Worm (Caenorhabditis elegans) whole organism, midembryonic: ENCODE measurements around the gene Y62E10A.24.

Experiments used
- T22C8.4 ChIP-seq: fragments of 200-800 bp; sonication (Bioruptor generic); IDR thresholded peaks from 2 replicates; pipeline ENCODE4 v1.3.6; 2022; ENCODE audit warnings: missing genetic modification characterization, missing compliant biosample characterization
- cog-1 ChIP-seq: sonication (generic microtip); optimal IDR thresholded peaks from 2 replicates; lab custom pipeline; 2016; ENCODE audit warnings: missing genetic modification characterization, missing compliant biosample characterization
- flt-1 ChIP-seq: fragments of 200-800 bp; sonication (Bioruptor generic); IDR thresholded peaks from 2 replicates; pipeline ENCODE4 v1.3.6; 2022; ENCODE audit warnings: missing genetic modification characterization, missing compliant biosample characterization
- klf-2 ChIP-seq: fragments of 200-800 bp; sonication (Bioruptor generic); conservative IDR thresholded peaks from 2 replicates; pipeline ENCODE4 v1.3.6; 2022; ENCODE audit warnings: missing genetic modification reagents, missing genetic modification characterization, missing compliant biosample characterization
- med-1 ChIP-seq: sonication (generic microtip); optimal IDR thresholded peaks from 2 replicates; lab custom pipeline; 2017; ENCODE audit warnings: missing genetic modification characterization, mild to moderate bottlenecking, missing compliant biosample characterization, antibody characterized with exemption, missing genetic modification reagents; ENCODE audit not compliant: insufficient read depth
- ref-1 ChIP-seq: fragments of 200-800 bp; sonication (Bioruptor generic); conservative IDR thresholded peaks from 2 replicates; pipeline ENCODE4 v1.3.6; 2022; ENCODE audit warnings: missing genetic modification reagents, missing genetic modification characterization, missing compliant biosample characterization
- tab-1 ChIP-seq: fragments of 200-800 bp; sonication (Bioruptor generic); IDR thresholded peaks from 2 replicates; pipeline ENCODE4 v1.3.6; 2022; ENCODE audit warnings: missing genetic modification characterization, missing compliant biosample characterization
- ztf-23 ChIP-seq: fragments of 200-800 bp; sonication (Bioruptor generic); IDR thresholded peaks from 2 replicates; pipeline ENCODE4 v1.3.6; 2022; ENCODE audit warnings: missing genetic modification reagents, missing genetic modification characterization, missing compliant biosample characterization
- ztf-29 ChIP-seq: fragments of 200-800 bp; sonication (Bioruptor generic); IDR thresholded peaks from 2 replicates; pipeline ENCODE4 v1.3.6; 2022; ENCODE audit warnings: missing genetic modification reagents, missing genetic modification characterization, missing compliant biosample characterization

Y62E10A.24 gene

ce11 chrIV:13346078-13346477 is 24.4 kb upstream of the Y62E10A.24 start:
- no peak for TF ChIP-seq klf-2 (GFP tag; lab: Robert Waterston, UW)
- TF ChIP-seq ref-1 (GFP tag; lab: Robert Waterston, UW): no peak
- TF ChIP-seq T22C8.4 (GFP tag; lab: Robert Waterston, UW): no peak
- no peak for TF ChIP-seq tab-1
- no peak for TF ChIP-seq med-1 (GFP tag; lab: Kevin White, UChicago)
- no peak for TF ChIP-seq cog-1
- no peak for TF ChIP-seq flt-1 (GFP tag; lab: Robert Waterston, UW)
- TF ChIP-seq ztf-23 (GFP tag; lab: Robert Waterston, UW): no peak
- no peak for TF ChIP-seq ztf-29 (GFP tag; lab: Robert Waterston, UW)

ce11 chrIV:13347232-13347715 is 23.2 kb upstream of the Y62E10A.24 start, which contains the start of gene W02A2.9:
Gene W02A2.9, plus strand, starts transcription at chrIV:13347665.
- no peak for TF ChIP-seq flt-1 (GFP tag; lab: Robert Waterston, UW)
- no peak for TF ChIP-seq ref-1 (GFP tag; lab: Robert Waterston, UW)
- TF ChIP-seq ztf-29 (GFP tag; lab: Robert Waterston, UW): no peak
- no peak for TF ChIP-seq T22C8.4 (GFP tag; lab: Robert Waterston, UW)
- TF ChIP-seq tab-1: no peak
- TF ChIP-seq cog-1: no peak
- TF ChIP-seq ztf-23 (GFP tag; lab: Robert Waterston, UW): no peak
- no peak for TF ChIP-seq med-1 (GFP tag; lab: Kevin White, UChicago)
- TF ChIP-seq klf-2 (GFP tag; lab: Robert Waterston, UW): no peak

ce11 chrIV:13348592-13348991 is 21.9 kb upstream of the Y62E10A.24 start, which contains the start of gene W02A2.12:
Gene W02A2.12, minus strand, starts transcription at chrIV:13348831.
- TF ChIP-seq klf-2 (GFP tag; lab: Robert Waterston, UW) (no peak), ref-1 (GFP tag; lab: Robert Waterston, UW) (no peak), tab-1 (no peak), ztf-23 (GFP tag; lab: Robert Waterston, UW) (no peak), ztf-29 (GFP tag; lab: Robert Waterston, UW) (no peak), med-1 (GFP tag; lab: Kevin White, UChicago) (no peak), flt-1 (GFP tag; lab: Robert Waterston, UW) (no peak), cog-1 (no peak), T22C8.4 (GFP tag; lab: Robert Waterston, UW) (no peak)

ce11 chrIV:13353143-13353773 is 17.3 kb upstream of the Y62E10A.24 start, which contains the start of the genes rec-8 and mex-5:
Gene rec-8, minus strand, starts transcription at chrIV:13353193.
Gene mex-5, plus strand, starts transcription at chrIV:13353723.
- TF ChIP-seq ztf-23 (GFP tag; lab: Robert Waterston, UW) (no peak), med-1 (GFP tag; lab: Kevin White, UChicago) (no peak), ref-1 (GFP tag; lab: Robert Waterston, UW) (no peak), ztf-29 (GFP tag; lab: Robert Waterston, UW) (no peak), flt-1 (GFP tag; lab: Robert Waterston, UW) (no peak), cog-1 (no peak)

- TF ChIP-seq ztf-29 (GFP tag; lab: Robert Waterston, UW) (no peak), tab-1 (no peak), ztf-23 (GFP tag; lab: Robert Waterston, UW) (no peak), T22C8.4 (GFP tag; lab: Robert Waterston, UW) (no peak), ref-1 (GFP tag; lab: Robert Waterston, UW) (no peak), cog-1 (no peak)
These were observed 16.5 kb upstream of the Y62E10A.24 start for ce11 chrIV:13354044-13354443.

ce11 chrIV:13356005-13356404 is 14.5 kb upstream of the Y62E10A.24 start:
- TF ChIP-seq med-1 (GFP tag; lab: Kevin White, UChicago): no peak
- TF ChIP-seq klf-2 (GFP tag; lab: Robert Waterston, UW): no peak
- TF ChIP-seq tab-1: no peak
- TF ChIP-seq T22C8.4 (GFP tag; lab: Robert Waterston, UW): no peak
- TF ChIP-seq flt-1 (GFP tag; lab: Robert Waterston, UW): no peak
- no peak for TF ChIP-seq ref-1 (GFP tag; lab: Robert Waterston, UW)
- no peak for TF ChIP-seq ztf-23 (GFP tag; lab: Robert Waterston, UW)
- no peak for TF ChIP-seq ztf-29 (GFP tag; lab: Robert Waterston, UW)
- TF ChIP-seq cog-1: no peak

ce11 chrIV:13358488-13358887 is 12.0 kb upstream of the Y62E10A.24 start, which contains the start of gene W02A2.8:
Gene W02A2.8, minus strand, starts transcription at chrIV:13358588.
- TF ChIP-seq ztf-23 (GFP tag; lab: Robert Waterston, UW) (no peak), med-1 (GFP tag; lab: Kevin White, UChicago) (no peak), flt-1 (GFP tag; lab: Robert Waterston, UW) (no peak)

- TF ChIP-seq ztf-23 (GFP tag; lab: Robert Waterston, UW) (no peak), T22C8.4 (GFP tag; lab: Robert Waterston, UW) (no peak), med-1 (GFP tag; lab: Kevin White, UChicago) (no peak), tab-1 (no peak), ref-1 (GFP tag; lab: Robert Waterston, UW) (no peak), cog-1 (no peak), ztf-29 (GFP tag; lab: Robert Waterston, UW) (no peak), flt-1 (GFP tag; lab: Robert Waterston, UW) (no peak)
These were observed 10.4 kb upstream of the Y62E10A.24 start, which contains the start of gene Y62E10A.3 for ce11 chrIV:13360144-13360543. Gene Y62E10A.3, minus strand, starts transcription at chrIV:13360244.

- no peak for TF ChIP-seq ref-1 (GFP tag; lab: Robert Waterston, UW)
- no peak for TF ChIP-seq klf-2 (GFP tag; lab: Robert Waterston, UW)
- no peak for TF ChIP-seq ztf-23 (GFP tag; lab: Robert Waterston, UW)
These were observed 5.6 kb upstream of the Y62E10A.24 start, which contains the start of gene srsx-25 for ce11 chrIV:13364869-13365268. Gene srsx-25, plus strand, starts transcription at chrIV:13365169.
